Fruit fly (Drosophila melanogaster) whole organism, wandering third instar larva: ENCODE measurements around the gene Syp.

Source experiments
- Mio ChIP-seq: sonication (Bioruptor generic); optimal IDR thresholded peaks from 2 replicates; lab custom pipeline; 2016; ENCODE audit warnings: missing biosample characterization, missing genetic modification characterization
- dsf ChIP-seq: sonication (Bioruptor generic); optimal IDR thresholded peaks from 2 replicates; lab custom pipeline; 2016; ENCODE audit warnings: missing biosample characterization, missing genetic modification characterization, borderline replicate concordance
- jim ChIP-seq: fragments of 175-275, 200-325 bp; sonication (Bioruptor generic); optimal IDR thresholded peaks from 2 replicates; lab custom pipeline; 2016; ENCODE audit warnings: missing biosample characterization, mild to moderate bottlenecking, missing genetic modification characterization

DNA sequence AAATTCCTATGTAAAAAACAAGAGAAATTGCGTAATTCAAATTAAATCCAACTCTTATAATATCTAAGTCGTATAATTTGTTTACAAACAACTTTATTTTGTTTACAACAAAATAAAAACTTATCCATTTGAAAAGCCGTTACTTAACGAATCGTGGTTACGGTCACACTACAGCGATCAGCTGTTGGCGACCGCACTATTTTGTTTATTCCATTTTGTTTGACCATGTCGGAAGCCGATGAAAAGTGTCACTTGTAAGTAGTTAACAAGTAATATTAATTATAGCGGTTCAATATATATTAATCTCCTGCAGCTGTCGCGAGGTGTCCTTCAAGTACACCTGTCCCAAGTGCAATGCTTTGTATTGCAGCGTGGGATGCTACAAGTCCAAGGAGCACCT, 74.4 kb downstream of the Syp start, which contains the start of gene CG31223:
- TF ChIP-seq dsf (GFP tag; lab: Kevin White, UChicago), result no peak
- no peak for TF ChIP-seq jim (GFP tag; lab: Kevin White, UChicago)
- no peak for TF ChIP-seq Mio (GFP tag; lab: Kevin White, UChicago)
